Fruit fly (Drosophila melanogaster): ENCODE data around the gene Etfb.

The Etfb gene

DNA sequence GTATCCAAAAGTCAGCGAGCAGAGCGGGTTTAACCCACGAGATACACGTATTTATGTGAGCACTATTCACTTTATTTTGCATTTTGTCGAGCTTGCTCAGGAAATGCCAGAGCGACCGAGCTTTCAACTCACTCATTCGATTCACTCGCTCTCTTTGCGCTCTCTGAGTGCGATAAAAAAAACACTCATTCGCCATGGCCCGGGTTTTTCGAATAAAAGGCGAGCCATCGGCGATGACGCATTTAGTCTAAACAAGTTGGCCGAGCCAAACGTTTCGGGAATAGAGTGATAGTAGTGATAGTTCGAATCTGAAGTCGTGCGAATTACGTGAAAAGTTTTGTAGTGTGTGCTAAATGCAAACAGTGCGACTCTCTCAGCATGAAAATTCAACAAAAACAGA lies 20.4 kb downstream of the Etfb start (continued):
- TF ChIP-seq CG3919 (GFP tag; optimal IDR thresholded peaks at IDR 0.05) = peak; percentile 25
- TF ChIP-seq Eip78C (GFP tag) = peak; percentile 83
- TF ChIP-seq CG8119 (GFP tag; IDR thresholded peaks at IDR 0.05) = peak; percentile 46; the same call in 1 of the 3 replicates
- TF ChIP-seq net (GFP tag; optimal IDR thresholded peaks at IDR 0.05) = peak; percentile 48
- peak; percentile 82 for TF ChIP-seq fkh (GFP tag; optimal IDR thresholded peaks at IDR 0.05)
- TF ChIP-seq CG8632 (GFP tag; optimal IDR thresholded peaks at IDR 0.05) = no peak
- no peak for TF ChIP-seq fd59A (GFP tag; optimal IDR thresholded peaks at IDR 0.05)
- TF ChIP-seq CG4318 (GFP tag; optimal IDR thresholded peaks at IDR 0.05) = no peak
- no peak for TF ChIP-seq CG7368 (GFP tag; optimal IDR thresholded peaks at IDR 0.05)
- TF ChIP-seq lz (GFP tag; optimal IDR thresholded peaks at IDR 0.05) = no peak
- TF ChIP-seq CG10669 (GFP tag; optimal IDR thresholded peaks at IDR 0.05) = peak; percentile 14
- peak; percentile 12 for TF ChIP-seq CG6276 (GFP tag; optimal IDR thresholded peaks at IDR 0.05)
- TF ChIP-seq CG3032 (tag; optimal IDR thresholded peaks at IDR 0.05) = no peak
- no peak for TF ChIP-seq spab (GFP tag; optimal IDR thresholded peaks at IDR 0.05)
- TF ChIP-seq CG11902 (GFP tag; optimal IDR thresholded peaks at IDR 0.05) = no peak
- peak; percentile 44; the same call in 1 of the 3 replicates for TF ChIP-seq eg (GFP tag; IDR thresholded peaks at IDR 0.05)
- TF ChIP-seq CG11762 (GFP tag; optimal IDR thresholded peaks at IDR 0.05; ENCODE audit: insufficient read depth) = no peak
- TF ChIP-seq CG31627 (GFP tag; optimal IDR thresholded peaks at IDR 0.05) = no peak
- TF ChIP-seq CG6808 (GFP tag; optimal IDR thresholded peaks at IDR 0.05) = peak; percentile 45
- no peak for TF ChIP-seq CG1621 (tag; optimal IDR thresholded peaks at IDR 0.05)
- no peak for TF ChIP-seq cyc (GFP tag; optimal IDR thresholded peaks at IDR 0.05)
- peak; percentile 47; the same call in 1 of the 2 replicates for TF ChIP-seq CG15336 (GFP tag; IDR thresholded peaks at IDR 0.05)
- TF ChIP-seq Gug (GFP tag; IDR thresholded peaks at IDR 0.05) = no peak
- peak; percentile 51 to 68 for TF ChIP-seq ss (GFP tag; optimal IDR thresholded peaks at IDR 0.05)
- no peak for TF ChIP-seq Blimp-1 (GFP tag; optimal IDR thresholded peaks at IDR 0.05)
- TF ChIP-seq esn (GFP tag; optimal IDR thresholded peaks at IDR 0.05) = peak; percentile 34

DNA sequence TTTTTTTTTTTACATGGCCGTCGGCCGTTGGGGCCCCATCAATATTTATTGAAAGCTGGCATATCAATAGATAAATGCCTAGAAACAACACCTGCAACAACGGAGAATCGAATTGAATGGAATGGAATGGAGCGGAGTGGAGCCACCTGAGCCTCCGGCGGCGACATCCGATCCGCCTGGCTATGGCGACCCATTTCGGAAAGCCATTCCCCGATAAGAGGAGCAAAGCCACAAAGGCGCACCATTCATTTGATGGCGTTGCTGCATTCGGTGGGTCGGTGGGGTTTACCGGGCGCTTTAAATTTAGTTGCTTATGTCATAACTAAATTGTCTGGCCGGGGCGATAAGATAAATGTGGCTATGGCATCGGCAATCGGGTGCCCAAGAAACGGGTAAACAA lies 20.9 kb downstream of the Etfb start:
- TF ChIP-seq ss (GFP tag; optimal IDR thresholded peaks at IDR 0.05) (no peak), vri (GFP tag; optimal IDR thresholded peaks at IDR 0.05) (peak; percentile 88), CG8632 (GFP tag; optimal IDR thresholded peaks at IDR 0.05) (no peak), fd85E (GFP tag; optimal IDR thresholded peaks at IDR 0.05) (no peak), CG32006 (GFP tag; optimal IDR thresholded peaks at IDR 0.05) (peak; percentile 0), Blimp-1 (GFP tag; optimal IDR thresholded peaks at IDR 0.05) (no peak), CG1621 (tag; optimal IDR thresholded peaks at IDR 0.05) (no peak)

DNA sequence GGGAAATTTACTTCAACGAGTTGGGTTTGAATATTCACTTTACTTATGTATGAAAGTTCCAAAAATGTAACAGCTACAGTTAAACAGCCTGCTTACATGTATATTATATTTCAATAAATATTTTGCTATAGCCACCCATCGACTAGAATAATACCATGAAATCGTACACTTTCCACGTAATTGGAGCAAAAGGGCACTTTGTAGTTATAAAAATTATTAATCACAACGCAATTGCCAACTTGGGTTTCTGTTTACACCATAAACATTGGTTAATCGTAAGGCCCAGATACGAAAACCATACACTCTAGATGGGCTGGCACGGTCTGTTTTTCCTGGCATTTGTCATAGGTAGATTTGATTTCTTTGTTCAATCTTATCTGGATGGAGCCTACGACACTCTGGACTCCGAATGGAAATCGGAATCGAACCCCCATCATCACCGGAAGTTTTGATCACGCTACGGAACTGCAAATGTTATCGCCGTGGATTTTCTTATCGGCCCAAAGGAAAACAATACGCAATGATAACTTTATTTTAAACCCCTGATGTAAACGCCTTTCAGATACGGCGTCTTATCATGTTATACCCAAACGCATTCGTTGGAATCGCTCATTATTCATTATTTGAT lies 22.2 kb downstream of the Etfb start, which contains the start of gene fig:
TSS of gene fig (minus strand) at position 51 of the 628 bp plus-strand sequence.
- no peak for TF ChIP-seq esn (GFP tag; optimal IDR thresholded peaks at IDR 0.05)
- TF ChIP-seq eg (GFP tag; IDR thresholded peaks at IDR 0.05) = no peak
- TF ChIP-seq CG6792 (GFP tag; optimal IDR thresholded peaks at IDR 0.05) = no peak
- peak; percentile 6 for TF ChIP-seq Eip78C (GFP tag)
- TF ChIP-seq net (GFP tag; optimal IDR thresholded peaks at IDR 0.05) = no peak
- TF ChIP-seq fkh (GFP tag; optimal IDR thresholded peaks at IDR 0.05) = peak; percentile 39
- no peak for TF ChIP-seq CG11762 (GFP tag; optimal IDR thresholded peaks at IDR 0.05; ENCODE audit: insufficient read depth)
- TF ChIP-seq CG4318 (GFP tag; optimal IDR thresholded peaks at IDR 0.05) = no peak
- TF ChIP-seq Gug (GFP tag; IDR thresholded peaks at IDR 0.05) = no peak
- no peak for TF ChIP-seq CG16779 (tag; optimal IDR thresholded peaks at IDR 0.05)
- TF ChIP-seq svp (GFP tag) = no peak
- TF ChIP-seq Sox15 (GFP tag; optimal IDR thresholded peaks at IDR 0.05) = no peak
- TF ChIP-seq fd59A (GFP tag; optimal IDR thresholded peaks at IDR 0.05) = no peak
- no peak for TF ChIP-seq CG32006 (GFP tag; optimal IDR thresholded peaks at IDR 0.05)
- TF ChIP-seq Ets21C (GFP tag; optimal IDR thresholded peaks at IDR 0.05) = no peak
- no peak for TF ChIP-seq CG10631 (GFP tag; optimal IDR thresholded peaks at IDR 0.05)
- TF ChIP-seq CG8119 (GFP tag; IDR thresholded peaks at IDR 0.05) = no peak
- TF ChIP-seq Sox14 (GFP tag; optimal IDR thresholded peaks at IDR 0.05) = peak; percentile 13
- no peak for TF ChIP-seq lz (GFP tag; optimal IDR thresholded peaks at IDR 0.05)
- TF ChIP-seq CG6163 (GFP tag; IDR thresholded peaks at IDR 0.05) = no peak
- TF ChIP-seq pdm3 (GFP tag; optimal IDR thresholded peaks at IDR 0.05) = no peak
- TF ChIP-seq Blimp-1 (GFP tag; optimal IDR thresholded peaks at IDR 0.05) = no peak
- no peak for TF ChIP-seq OdsH (GFP tag; optimal IDR thresholded peaks at IDR 0.05)
- no peak for TF ChIP-seq topi (GFP tag; optimal IDR thresholded peaks at IDR 0.05)
- no peak for TF ChIP-seq Smox (GFP tag; optimal IDR thresholded peaks at IDR 0.05)
- TF ChIP-seq CG8319 (GFP tag; optimal IDR thresholded peaks at IDR 0.05) = no peak
- no peak for TF ChIP-seq Ets96B (tag; optimal IDR thresholded peaks at IDR 0.05)
- no peak for TF ChIP-seq fd85E (GFP tag; optimal IDR thresholded peaks at IDR 0.05)
- no peak for TF ChIP-seq CG10669 (GFP tag; optimal IDR thresholded peaks at IDR 0.05)
- TF ChIP-seq dac (GFP tag; optimal IDR thresholded peaks at IDR 0.05) = no peak
- TF ChIP-seq Hr39 (GFP tag; optimal IDR thresholded peaks at IDR 0.05) = no peak
- no peak for TF ChIP-seq CG1621 (tag; optimal IDR thresholded peaks at IDR 0.05)
- TF ChIP-seq cyc (GFP tag; optimal IDR thresholded peaks at IDR 0.05) = no peak
